Worm (Caenorhabditis elegans) whole organism, midembryonic: ENCODE measurements around the gene T10G3.2.

Source experiments
- T22C8.4 ChIP-seq: fragments of 200-800 bp; sonication (Bioruptor generic); IDR thresholded peaks from 2 replicates; pipeline ENCODE4 v1.3.6; 2022; ENCODE audit warnings: missing genetic modification characterization, missing compliant biosample characterization
- flt-1 ChIP-seq: fragments of 200-800 bp; sonication (Bioruptor generic); IDR thresholded peaks from 2 replicates; pipeline ENCODE4 v1.3.6; 2022; ENCODE audit warnings: missing genetic modification characterization, missing compliant biosample characterization
- klf-2 ChIP-seq: fragments of 200-800 bp; sonication (Bioruptor generic); conservative IDR thresholded peaks from 2 replicates; pipeline ENCODE4 v1.3.6; 2022; ENCODE audit warnings: missing genetic modification reagents, missing genetic modification characterization, missing compliant biosample characterization
- med-1 ChIP-seq: sonication (generic microtip); optimal IDR thresholded peaks from 2 replicates; lab custom pipeline; 2017; ENCODE audit warnings: missing genetic modification characterization, mild to moderate bottlenecking, missing compliant biosample characterization, antibody characterized with exemption, missing genetic modification reagents; ENCODE audit not compliant: insufficient read depth
- ref-1 ChIP-seq: fragments of 200-800 bp; sonication (Bioruptor generic); conservative IDR thresholded peaks from 2 replicates; pipeline ENCODE4 v1.3.6; 2022; ENCODE audit warnings: missing genetic modification reagents, missing genetic modification characterization, missing compliant biosample characterization
- ztf-23 ChIP-seq: fragments of 200-800 bp; sonication (Bioruptor generic); IDR thresholded peaks from 2 replicates; pipeline ENCODE4 v1.3.6; 2022; ENCODE audit warnings: missing genetic modification reagents, missing genetic modification characterization, missing compliant biosample characterization

- no peak for TF ChIP-seq ref-1
- no peak for TF ChIP-seq flt-1 (GFP tag; lab: Robert Waterston, UW)
- no peak for TF ChIP-seq klf-2 (GFP tag; lab: Robert Waterston, UW)
- TF ChIP-seq med-1 (GFP tag; lab: Kevin White, UChicago), result no peak
- TF ChIP-seq T22C8.4 (GFP tag; lab: Robert Waterston, UW), result no peak
- TF ChIP-seq ztf-23, result no peak
These were observed 20.3 kb downstream of the T10G3.2 start, which contains the start of gene bath-39 for ce11 chrV:13459323-13459722.
